Worm (Caenorhabditis elegans) whole organism, dauer: Measurements from ENCODE around the gene F17C11.26.

Source experiments
- unc-62 ChIP-seq: sonication (generic microtip); optimal IDR thresholded peaks from 2 replicates; lab custom pipeline; 2017; ENCODE audit warnings: missing biosample characterization, missing genetic modification reagents, missing genetic modification characterization

Gene F17C11.26

ce11 chrV:10951655-10952278 lies 10.5 kb downstream of the F17C11.26 start, which contains the start of gene F17C11.4:
Gene F17C11.4 (plus strand): TSS chrV:10951860.
- TF ChIP-seq unc-62 (GFP tag; lab: Kevin White, UChicago) = no peak

- TF ChIP-seq unc-62 (GFP tag; lab: Kevin White, UChicago) = no peak
These were observed 12.4 kb downstream of the F17C11.26 start for ce11 chrV:10953471-10954155.

ce11 chrV:10954334-10954733 lies 13.1 kb downstream of the F17C11.26 start, which contains the start of gene clec-221:
Gene clec-221 (minus strand): TSS chrV:10954434.
- TF ChIP-seq unc-62 (GFP tag; lab: Kevin White, UChicago) = no peak

ce11 chrV:10954832-10955231 lies 13.6 kb downstream of the F17C11.26 start, which contains the start of gene F17C11.6:
Gene F17C11.6 (plus strand): TSS chrV:10955121.
- no peak for TF ChIP-seq unc-62 (GFP tag; lab: Kevin White, UChicago)

DNA sequence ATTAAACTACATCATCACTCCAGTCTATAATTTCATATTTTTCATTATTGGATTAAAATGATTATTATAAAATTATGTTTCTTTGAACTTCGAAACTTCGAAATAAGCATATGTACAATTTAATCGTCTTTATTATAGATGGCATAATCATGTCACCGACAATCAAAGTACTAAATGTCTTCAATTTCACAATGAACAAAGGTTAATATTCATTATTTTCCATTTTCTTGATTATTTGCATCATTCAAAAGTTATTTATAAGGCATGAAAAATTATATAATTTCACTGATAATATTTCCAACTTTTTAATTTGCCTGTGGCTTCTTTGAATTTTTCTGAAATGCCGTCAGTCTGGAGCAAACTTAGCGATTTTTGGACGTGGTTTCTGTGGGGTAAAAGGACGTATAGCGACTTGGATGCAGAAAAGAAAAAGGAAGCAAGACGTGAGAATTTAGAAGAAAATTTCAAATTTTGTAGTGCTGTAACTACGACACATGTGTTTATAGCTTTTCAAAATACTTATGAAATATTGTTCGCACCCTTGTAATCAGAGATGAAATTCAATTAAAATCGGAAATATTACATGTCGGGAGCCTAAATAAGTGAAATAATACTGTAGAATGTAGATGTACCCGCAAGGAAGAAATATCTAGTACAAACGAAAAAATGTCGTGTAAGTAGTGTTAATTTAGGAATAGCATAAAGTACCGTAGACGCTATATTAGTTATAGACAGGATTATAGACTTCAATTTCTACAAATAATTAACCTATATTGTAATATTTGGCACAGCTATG lies 14.6 kb downstream of the F17C11.26 start, which contains the start of gene F17C11.13:
F17C11.13 (plus strand) TSS at position 243 of the 796 bp plus-strand sequence.
- no peak for TF ChIP-seq unc-62 (GFP tag; lab: Kevin White, UChicago)

DNA sequence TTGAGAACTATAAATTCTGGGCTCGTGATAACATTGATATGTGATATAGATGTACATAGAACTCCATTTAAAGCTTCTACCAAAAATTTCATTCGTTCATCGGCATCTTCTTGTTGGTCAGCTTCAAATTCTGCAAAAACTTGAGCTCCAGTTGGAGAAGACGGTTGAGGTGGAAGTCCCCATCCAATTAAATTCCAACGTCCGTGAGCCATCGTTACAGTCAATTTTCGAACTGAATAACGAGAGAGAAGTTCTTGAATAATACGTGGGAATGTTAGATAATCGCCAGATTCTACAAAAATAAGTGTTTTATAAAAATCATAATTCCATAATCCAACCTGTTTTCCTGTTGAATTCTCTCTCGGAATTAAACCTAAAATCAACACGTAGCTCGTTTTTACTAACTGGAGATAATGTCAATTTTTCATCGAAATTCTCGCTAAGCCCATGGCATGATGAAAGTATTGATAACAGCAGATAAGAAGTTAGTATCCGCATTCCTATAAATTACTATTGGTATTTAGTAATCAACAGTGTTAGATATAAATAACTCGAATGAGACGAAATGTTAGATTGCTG lies 17.2 kb downstream of the F17C11.26 start, which contains the start of gene pigt-1:
pigt-1 (minus strand) TSS at position 500 of the 579 bp plus-strand sequence.
- TF ChIP-seq unc-62 (GFP tag; lab: Kevin White, UChicago) = no peak

ce11 chrV:10960544-10960943 lies 19.3 kb downstream of the F17C11.26 start, which contains the start of gene vps-36:
Gene vps-36 (minus strand): TSS chrV:10960669.
- no peak for TF ChIP-seq unc-62 (GFP tag; lab: Kevin White, UChicago)

DNA sequence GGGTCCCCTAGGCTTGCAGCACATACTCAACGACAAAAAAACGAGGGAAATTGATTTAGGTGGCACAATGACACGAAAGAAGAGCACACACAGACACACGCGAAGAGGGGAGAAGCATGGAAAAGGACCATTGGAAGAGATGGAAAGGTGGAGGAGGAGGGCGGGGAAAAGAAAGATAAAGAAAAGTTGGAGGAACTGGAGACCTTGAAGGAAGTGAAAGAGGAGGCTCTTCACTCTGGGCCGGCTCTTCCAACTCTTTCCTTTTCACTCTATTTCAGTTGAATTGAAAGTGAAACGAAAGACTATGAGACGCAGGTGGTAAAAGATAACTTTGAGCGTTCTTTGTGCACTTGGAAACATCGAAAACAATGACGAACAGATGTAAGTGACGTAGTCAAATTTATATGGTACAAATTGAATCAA lies 20.2 kb downstream of the F17C11.26 start:
- TF ChIP-seq unc-62 (GFP tag; lab: Kevin White, UChicago) = no peak

ce11 chrV:10965501-10965900 lies 24.3 kb downstream of the F17C11.26 start, which contains the start of the genes ctf-4 and eef-1G:
Gene ctf-4 (minus strand): TSS chrV:10965539.
Gene eef-1G (plus strand): TSS chrV:10965719.
- no peak for TF ChIP-seq unc-62 (GFP tag; lab: Kevin White, UChicago)

ce11 chrV:10966874-10967273 lies 25.6 kb downstream of the F17C11.26 start:
- TF ChIP-seq unc-62 (GFP tag; lab: Kevin White, UChicago) = no peak

- no peak for TF ChIP-seq unc-62 (GFP tag; lab: Kevin White, UChicago)
These were observed 26.5 kb downstream of the F17C11.26 start for ce11 chrV:10967594-10968273.

DNA sequence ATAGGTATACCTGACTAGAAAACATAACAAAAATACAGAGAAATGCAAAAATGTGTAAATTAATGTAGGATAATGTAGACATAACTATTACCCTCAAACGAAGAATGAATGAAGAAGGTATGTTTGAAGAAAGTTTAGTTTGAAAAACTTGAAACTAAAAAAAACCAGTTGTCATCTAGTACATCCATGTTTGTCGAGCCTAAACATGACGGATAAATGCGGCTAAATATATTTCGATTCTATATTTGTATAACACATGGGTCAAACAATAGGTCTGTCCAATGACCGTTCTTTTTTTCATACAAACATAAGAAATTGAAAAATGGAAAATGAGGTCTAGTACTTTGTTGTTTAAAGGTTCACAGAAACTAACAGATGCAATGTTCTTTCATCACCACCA lies 28.8 kb downstream of the F17C11.26 start, which contains the start of gene F17C11.22:
F17C11.22 (minus strand) TSS at position 101 of the 400 bp plus-strand sequence.
- TF ChIP-seq unc-62 (GFP tag; lab: Kevin White, UChicago) = no peak

- TF ChIP-seq unc-62 (GFP tag; lab: Kevin White, UChicago) = no peak
These were observed 29.7 kb downstream of the F17C11.26 start for ce11 chrV:10970930-10971329.

DNA sequence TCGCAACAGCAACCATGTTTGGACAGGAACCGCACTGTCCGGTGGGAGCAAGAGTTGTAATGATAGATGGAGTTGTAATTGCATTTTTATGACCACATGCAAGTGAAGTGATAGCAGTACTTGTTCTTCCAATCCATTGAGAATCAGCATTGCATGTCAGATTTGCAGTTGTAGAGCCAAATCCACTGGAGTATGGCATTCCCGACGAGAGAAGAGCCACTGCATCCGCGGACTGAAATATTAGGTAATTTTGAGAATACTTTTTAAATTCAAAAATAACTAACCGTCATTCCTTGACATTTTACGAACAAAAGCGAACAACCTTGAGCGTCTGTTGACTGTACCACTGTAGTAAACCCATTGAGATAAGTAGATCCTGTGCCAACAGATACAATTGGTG lies 33.8 kb downstream of the F17C11.26 start:
- TF ChIP-seq unc-62 (GFP tag; lab: Kevin White, UChicago) = no peak
